Worm (Caenorhabditis elegans): ENCODE measurements around the gene ssp-36.

DNA sequence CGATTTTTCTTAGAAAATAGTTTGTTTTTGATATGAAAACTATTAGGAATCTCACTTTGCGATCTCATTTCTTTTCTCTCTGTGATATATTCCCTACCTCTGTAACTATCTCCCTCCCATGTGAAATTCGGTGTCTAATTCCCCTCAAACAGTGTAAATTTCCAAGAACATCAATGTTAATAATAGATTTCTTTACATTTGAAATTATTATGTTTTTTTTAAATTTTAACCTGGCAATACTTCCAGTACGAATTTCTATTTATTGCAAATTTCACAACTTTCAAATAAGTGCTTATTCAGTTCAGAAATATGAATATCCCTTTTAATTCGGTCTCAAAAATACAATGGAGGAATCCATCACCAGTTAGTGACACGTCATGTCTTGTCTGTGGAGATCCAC lies 37.8 kb downstream of the ssp-36 start, which contains the start of gene nhr-100:
- TF ChIP-seq ama-1 (optimal IDR thresholded peaks at IDR 0.05) (no peak), egl-27 (tag; optimal IDR thresholded peaks at IDR 0.05) (no peak), pqm-1 (tag; optimal IDR thresholded peaks at IDR 0.05) (no peak), zag-1 (tag; optimal IDR thresholded peaks at IDR 0.05) (no peak), nhr-28 (tag; optimal IDR thresholded peaks at IDR 0.05) (no peak), fkh-10 (GFP tag; optimal IDR thresholded peaks at IDR 0.05) (no peak), R02D3.7 (tag; optimal IDR thresholded peaks at IDR 0.05) (no peak), mdl-1 (tag; optimal IDR thresholded peaks at IDR 0.05) (no peak), unc-62 (GFP tag; optimal IDR thresholded peaks at IDR 0.05) (no peak), pha-4 (tag; optimal IDR thresholded peaks at IDR 0.05) (no peak), snpc-4 (tag; optimal IDR thresholded peaks at IDR 0.05) (no peak), sea-2 (GFP tag; optimal IDR thresholded peaks at IDR 0.05) (no peak), nhr-11 (tag; optimal IDR thresholded peaks at IDR 0.05) (no peak)
